Fruit fly (Drosophila melanogaster): ENCODE measurements around the gene CSN8.

CSN8 gene

DNA sequence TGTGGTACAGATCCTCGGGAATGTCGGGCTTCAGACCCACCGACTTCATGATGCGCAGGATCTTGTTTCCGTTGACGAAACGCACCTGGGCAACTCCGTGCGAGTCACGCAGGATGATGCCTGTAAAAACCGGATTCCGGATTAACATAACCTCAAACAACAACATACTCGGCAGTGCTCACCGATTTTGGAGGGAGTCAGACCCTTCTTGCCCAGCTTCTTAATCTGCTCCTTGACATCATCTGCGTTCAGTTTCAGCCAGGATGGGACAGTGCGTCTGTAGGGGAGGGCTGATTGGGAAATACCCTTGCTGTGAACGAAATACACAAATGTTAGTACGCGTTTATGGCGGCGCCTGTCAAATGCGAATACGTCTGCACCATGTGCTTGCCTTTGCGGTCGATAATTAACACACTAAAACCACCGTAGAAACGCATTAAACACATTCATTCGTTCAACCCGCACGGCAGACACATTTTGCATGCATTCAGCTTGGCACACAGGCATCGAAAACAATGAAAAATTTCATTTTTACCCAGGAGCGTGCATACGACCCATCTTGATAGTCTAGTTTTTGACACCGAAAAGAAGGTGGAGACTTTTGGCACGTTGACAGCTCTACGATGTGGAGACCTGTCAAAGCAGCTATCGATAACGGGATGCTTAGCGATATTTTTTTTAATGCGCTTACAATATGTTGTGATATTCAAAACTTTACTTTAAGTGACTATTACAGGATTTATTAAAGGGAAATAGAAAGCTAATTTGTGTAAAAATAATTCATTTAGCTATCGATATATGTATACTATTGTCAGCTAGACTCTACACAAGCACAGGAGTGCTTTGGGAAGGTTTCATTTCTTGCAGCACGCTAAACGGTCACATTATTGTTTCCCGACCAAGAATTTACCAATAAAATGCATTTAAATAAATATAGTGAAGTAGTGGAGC is at the start of gene CSN8, which contains the start of gene RpS13 (continued):
- peak; percentile 65 for TF ChIP-seq CG17186 (GFP tag; optimal IDR thresholded peaks at IDR 0.05)
- no peak for TF ChIP-seq trh (GFP tag; optimal IDR thresholded peaks at IDR 0.05)
- peak; percentile 34 for TF ChIP-seq Dp (GFP tag; optimal IDR thresholded peaks at IDR 0.05)
- no peak for TF ChIP-seq dimm (GFP tag; IDR thresholded peaks at IDR 0.05)
- TF ChIP-seq aop (GFP tag; IDR thresholded peaks at IDR 0.05), result no peak
- no peak for TF ChIP-seq CG6854 (GFP tag; optimal IDR thresholded peaks at IDR 0.05)
- no peak for TF ChIP-seq ftz-f1 (GFP tag; optimal IDR thresholded peaks at IDR 0.05)
- no peak for TF ChIP-seq wek (GFP tag; optimal IDR thresholded peaks at IDR 0.05)
- TF ChIP-seq CG2678 (tag; optimal IDR thresholded peaks at IDR 0.05), result peak; percentile 26
- TF ChIP-seq CG3281 (GFP tag; optimal IDR thresholded peaks at IDR 0.05), result peak; percentile 55
- peak; percentile 14 for TF ChIP-seq B-H2 (GFP tag; optimal IDR thresholded peaks at IDR 0.05)
- TF ChIP-seq cg (GFP tag; optimal IDR thresholded peaks at IDR 0.05), result peak; percentile 16
- no peak for TF ChIP-seq CG7928 (GFP tag; optimal IDR thresholded peaks at IDR 0.05)
- TF ChIP-seq CG15601 (tag; optimal IDR thresholded peaks at IDR 0.05), result peak; percentile 31
- peak; percentile 44 for TF ChIP-seq CG11504 (tag; optimal IDR thresholded peaks at IDR 0.05)
- TF ChIP-seq CG12104 (GFP tag; optimal IDR thresholded peaks at IDR 0.05), result no peak
- TF ChIP-seq CG42726 (GFP tag; IDR thresholded peaks at IDR 0.05; ENCODE audit: partially characterized antibody), result peak; percentile 80
- peak; percentile 75; the same call in 2 of the 3 replicates for TF ChIP-seq mld (GFP tag; IDR thresholded peaks at IDR 0.05; ENCODE audit: partially characterized antibody)
- TF ChIP-seq CG12744 (GFP tag; optimal IDR thresholded peaks at IDR 0.05), result no peak
- TF ChIP-seq tna (GFP tag; IDR thresholded peaks at IDR 0.05; ENCODE audit: partially characterized antibody), result peak; percentile 78
- TF ChIP-seq CG17568 (GFP tag; optimal IDR thresholded peaks at IDR 0.05), result peak; percentile 33
- no peak for TF ChIP-seq Chrac-16 (GFP tag; optimal IDR thresholded peaks at IDR 0.05)
- no peak for TF ChIP-seq Hr3 (GFP tag; optimal IDR thresholded peaks at IDR 0.05)
- no peak for TF ChIP-seq fu2 (GFP tag; optimal IDR thresholded peaks at IDR 0.05)
- no peak for TF ChIP-seq CG12769 (tag; optimal IDR thresholded peaks at IDR 0.05)
- TF ChIP-seq CG10462 (GFP tag; optimal IDR thresholded peaks at IDR 0.05), result no peak
- peak; percentile 10 for TF ChIP-seq CG7839 (tag; optimal IDR thresholded peaks at IDR 0.05)
- TF ChIP-seq trem (tag; optimal IDR thresholded peaks at IDR 0.05), result peak; percentile 87
- TF ChIP-seq CG6689 (GFP tag; IDR thresholded peaks at IDR 0.05), result no peak
- no peak for TF ChIP-seq CG30403 (GFP tag; optimal IDR thresholded peaks at IDR 0.05)
- TF ChIP-seq otp (GFP tag; IDR thresholded peaks at IDR 0.05), result no peak
- TF ChIP-seq E2f2 (GFP tag; IDR thresholded peaks at IDR 0.05), result peak; percentile 39
- TF ChIP-seq Hr39 (optimal IDR thresholded peaks at IDR 0.05), result no peak
- TF ChIP-seq grn (GFP tag; optimal IDR thresholded peaks at IDR 0.05), result peak; percentile 26
- no peak for TF ChIP-seq gcm2 (GFP tag; optimal IDR thresholded peaks at IDR 0.05)
- TF ChIP-seq bcd (GFP tag; optimal IDR thresholded peaks at IDR 0.05), result peak; percentile 11
- peak; percentile 56 for TF ChIP-seq Hmr (GFP tag; optimal IDR thresholded peaks at IDR 0.05)
- TF ChIP-seq CG11398 (GFP tag; optimal IDR thresholded peaks at IDR 0.05), result no peak
- TF ChIP-seq ash1 (GFP tag; optimal IDR thresholded peaks at IDR 0.05), result no peak
- no peak for TF ChIP-seq MTF-1 (GFP tag; optimal IDR thresholded peaks at IDR 0.05; ENCODE audit: borderline replicate concordance)
- no peak for TF ChIP-seq CG9437 (GFP tag; optimal IDR thresholded peaks at IDR 0.05)
- peak; percentile 59 for TF ChIP-seq CG6765 (GFP tag; optimal IDR thresholded peaks at IDR 0.05)

All from whole organism, embryonic.